Fruit fly (Drosophila melanogaster): ENCODE measurements around the gene CG17328.

- TF ChIP-seq h (optimal IDR thresholded peaks at IDR 0.05), result no peak
- no peak for TF ChIP-seq psq (optimal IDR thresholded peaks at IDR 0.05)
Measured at dm6 chr2L:16269232-16270134, 30.3 kb upstream of the CG17328 start.

Measured in Kc167 (cell line).